Fruit fly (Drosophila melanogaster): ENCODE measurements around the gene Itgbn.

Gene Itgbn

DNA sequence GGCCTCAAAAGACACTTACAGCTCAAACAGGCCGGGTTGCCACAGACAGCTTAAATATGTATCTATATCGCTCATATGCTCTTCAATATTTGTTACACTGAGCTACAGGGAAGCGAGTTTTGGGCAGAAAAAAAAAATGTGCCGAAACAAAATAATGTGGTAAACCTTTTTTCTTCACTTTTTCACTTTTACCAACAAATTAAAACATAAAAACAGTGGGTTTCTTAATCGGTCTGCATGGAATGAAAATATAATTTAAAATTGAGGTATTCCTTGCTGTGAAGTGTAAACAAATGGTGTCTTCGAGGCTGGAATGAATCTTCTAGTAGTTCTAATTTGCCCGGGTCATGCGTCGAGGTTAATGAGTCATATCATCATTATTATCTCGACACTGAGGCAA, 14.1 kb upstream of the Itgbn start (continued):
- no peak for TF ChIP-seq CG15011 (GFP tag; optimal IDR thresholded peaks at IDR 0.05)
- peak; percentile 16 for TF ChIP-seq CG1647 (GFP tag; optimal IDR thresholded peaks at IDR 0.05)
- peak; percentile 60 for TF ChIP-seq CG8388 (GFP tag; optimal IDR thresholded peaks at IDR 0.05)
- TF ChIP-seq CG11247 (GFP tag; IDR thresholded peaks at IDR 0.05) = 0 out of 2 replicates have a peak, but pooled peaks have one; percentile 26
- TF ChIP-seq lbe (GFP tag; optimal IDR thresholded peaks at IDR 0.05) = no peak
- TF ChIP-seq CG2120 (GFP tag; optimal IDR thresholded peaks at IDR 0.05) = peak; percentile 75
- TF ChIP-seq CG10565 (GFP tag; optimal IDR thresholded peaks at IDR 0.05) = no peak
- no peak for TF ChIP-seq Scr (GFP tag; IDR thresholded peaks at IDR 0.05; ENCODE audit: partially characterized antibody)
- TF ChIP-seq otp (GFP tag; IDR thresholded peaks at IDR 0.05) = 0 out of 3 replicates have a peak, but pooled peaks have one; percentile 42
- peak; percentile 11 for TF ChIP-seq nau (GFP tag; optimal IDR thresholded peaks at IDR 0.05)
- TF ChIP-seq HmgD (GFP tag; optimal IDR thresholded peaks at IDR 0.05) = no peak
- TF ChIP-seq z (GFP tag; IDR thresholded peaks at IDR 0.05) = no peak
- TF ChIP-seq Side (GFP tag; optimal IDR thresholded peaks at IDR 0.05) = peak; percentile 55
- TF ChIP-seq pnt (GFP tag; optimal IDR thresholded peaks at IDR 0.05) = peak; percentile 45
- peak; percentile 7 for TF ChIP-seq CG12236 (GFP tag; optimal IDR thresholded peaks at IDR 0.05)
- no peak for TF ChIP-seq CG9797 (GFP tag; optimal IDR thresholded peaks at IDR 0.05)
- no peak for TF ChIP-seq Neu2 (GFP tag; optimal IDR thresholded peaks at IDR 0.05; ENCODE audit: borderline replicate concordance)
- TF ChIP-seq Fer1 (GFP tag; optimal IDR thresholded peaks at IDR 0.05) = peak; percentile 48
- TF ChIP-seq fd96Cb (tag; optimal IDR thresholded peaks at IDR 0.05) = peak; percentile 71
- no peak for TF ChIP-seq CTCF (GFP tag; optimal IDR thresholded peaks at IDR 0.05)
- peak; percentile 67 for TF ChIP-seq dmrt99B (tag; optimal IDR thresholded peaks at IDR 0.05)
- TF ChIP-seq CG15269 (tag; optimal IDR thresholded peaks at IDR 0.05) = peak; percentile 72
- TF ChIP-seq CG7839 (tag; optimal IDR thresholded peaks at IDR 0.05) = peak; percentile 77
- peak; percentile 44; the same call in 1 of the 2 replicates for TF ChIP-seq seq (GFP tag; IDR thresholded peaks at IDR 0.05)
- TF ChIP-seq Hmr (GFP tag; optimal IDR thresholded peaks at IDR 0.05) = peak; percentile 73
- TF ChIP-seq danr (GFP tag; IDR thresholded peaks at IDR 0.05) = no peak
- peak; percentile 56; the same call in 1 of the 3 replicates for TF ChIP-seq ken (GFP tag; IDR thresholded peaks at IDR 0.05)
- TF ChIP-seq mam (GFP tag; optimal IDR thresholded peaks at IDR 0.05) = peak; percentile 65
- peak; percentile 21 for TF ChIP-seq CG16863 (GFP tag; optimal IDR thresholded peaks at IDR 0.05)
- no peak for TF ChIP-seq exex (tag; optimal IDR thresholded peaks at IDR 0.05)
- peak; percentile 27 for TF ChIP-seq CG15696 (tag; optimal IDR thresholded peaks at IDR 0.05)
- peak; percentile 77 for TF ChIP-seq CG14441 (GFP tag; IDR thresholded peaks at IDR 0.05)
- no peak for TF ChIP-seq Jarid2 (GFP tag; optimal IDR thresholded peaks at IDR 0.05)
- peak; percentile 46 for TF ChIP-seq CG2875 (GFP tag; optimal IDR thresholded peaks at IDR 0.05)
- no peak for TF ChIP-seq hth (optimal IDR thresholded peaks at IDR 0.05)
- no peak for TF ChIP-seq HLH4C (GFP tag; IDR thresholded peaks at IDR 0.05; ENCODE audit: partially characterized antibody)
- TF ChIP-seq CG10209 (GFP tag; optimal IDR thresholded peaks at IDR 0.05) = peak; percentile 67
- peak; percentile 4 for TF ChIP-seq da (GFP tag; optimal IDR thresholded peaks at IDR 0.05)
- peak; percentile 21; the same call in 1 of the 2 replicates for TF ChIP-seq CG1024 (GFP tag; IDR thresholded peaks at IDR 0.05)
- TF ChIP-seq CG13296 (GFP tag; optimal IDR thresholded peaks at IDR 0.05) = peak; percentile 7
- TF ChIP-seq CG8359 (GFP tag; optimal IDR thresholded peaks at IDR 0.05; ENCODE audit: borderline replicate concordance) = peak; percentile 25
- TF ChIP-seq Oaz (GFP tag; IDR thresholded peaks at IDR 0.05) = 0 out of 2 replicates have a peak, but pooled peaks have one; percentile 14
- TF ChIP-seq D (optimal IDR thresholded peaks at IDR 0.05) = no peak
- TF ChIP-seq D (GFP tag; optimal IDR thresholded peaks at IDR 0.05) = peak; percentile 55
- peak; percentile 9 for TF ChIP-seq gcm (GFP tag; optimal IDR thresholded peaks at IDR 0.05)
- peak; percentile 39; the same call in 1 of the 2 replicates for TF ChIP-seq CG32772 (GFP tag; IDR thresholded peaks at IDR 0.05)
- TF ChIP-seq Ptx1 (GFP tag; IDR thresholded peaks at IDR 0.05) = peak; percentile 60
- TF ChIP-seq CG9437 (GFP tag; optimal IDR thresholded peaks at IDR 0.05) = peak; percentile 18
- TF ChIP-seq caup (GFP tag; optimal IDR thresholded peaks at IDR 0.05; ENCODE audit: severe bottlenecking) = peak; percentile 55
- peak in 1 of 3 experiments; percentile 57 for TF ChIP-seq lola (GFP tag; optimal IDR thresholded peaks at IDR 0.05)

All from whole organism, embryonic.